Worm (Caenorhabditis elegans): ENCODE measurements around the gene T24H7.8.

Gene T24H7.8

DNA sequence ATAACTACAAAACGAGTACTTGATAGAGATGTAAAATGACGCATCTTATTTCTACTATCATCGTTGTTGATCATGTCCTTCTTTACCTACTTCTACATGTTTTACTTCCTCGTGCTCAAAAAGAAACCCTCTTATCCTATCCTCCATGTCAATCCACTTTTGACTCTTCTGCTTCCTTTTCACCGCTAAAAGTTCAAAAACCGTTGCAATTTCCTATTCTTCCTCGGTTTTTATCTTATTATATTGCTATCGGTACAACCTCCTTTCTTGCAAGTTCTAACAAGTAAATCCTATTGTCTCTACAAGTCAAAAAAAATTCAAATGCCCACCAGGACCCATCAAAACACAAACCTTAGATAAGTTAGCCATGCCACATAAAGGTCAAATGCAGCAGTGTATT, 34.6 kb upstream of the T24H7.8 start:
- TF ChIP-seq lin-14 (GFP tag; optimal IDR thresholded peaks at IDR 0.05) (peak; percentile 37), ceh-88 (GFP tag; IDR thresholded peaks at IDR 0.05) (no peak), fkh-10 (GFP tag; optimal IDR thresholded peaks at IDR 0.05) (peak; percentile 94)

ce11 chrII:6208116-6208515, 33.7 kb upstream of the T24H7.8 start, which contains the start of gene daf-37:
Gene daf-37 (minus strand): TSS chrII:6208216.
- TF ChIP-seq jun-1 (tag; optimal IDR thresholded peaks at IDR 0.05): no peak
- TF ChIP-seq alr-1 (tag; optimal IDR thresholded peaks at IDR 0.05; ENCODE audit: borderline replicate concordance): no peak
- TF ChIP-seq hlh-17 (GFP tag; optimal IDR thresholded peaks at IDR 0.05; ENCODE audit: borderline replicate concordance): no peak
- no peak for TF ChIP-seq nhr-76 (tag; optimal IDR thresholded peaks at IDR 0.05)
- TF ChIP-seq aly-2 (tag; optimal IDR thresholded peaks at IDR 0.05): no peak
- no peak for TF ChIP-seq fkh-8 (tag; optimal IDR thresholded peaks at IDR 0.05)
- TF ChIP-seq ceh-88 (GFP tag; IDR thresholded peaks at IDR 0.05): no peak
- TF ChIP-seq fos-1 (tag; optimal IDR thresholded peaks at IDR 0.05): no peak
- TF ChIP-seq sup-37 (GFP tag; optimal IDR thresholded peaks at IDR 0.05): no peak
- no peak for TF ChIP-seq ceh-82 (tag; optimal IDR thresholded peaks at IDR 0.05)
- no peak for TF ChIP-seq nhr-28 (tag; optimal IDR thresholded peaks at IDR 0.05)
- no peak for TF ChIP-seq elt-2 (tag; optimal IDR thresholded peaks at IDR 0.05)
- TF ChIP-seq nhr-20 (tag; optimal IDR thresholded peaks at IDR 0.05): no peak
- TF ChIP-seq rnt-1 (tag; optimal IDR thresholded peaks at IDR 0.05): no peak
- TF ChIP-seq unc-86 (tag; optimal IDR thresholded peaks at IDR 0.05): no peak
- TF ChIP-seq fkh-4 (tag; optimal IDR thresholded peaks at IDR 0.05; ENCODE audit: borderline replicate concordance): no peak
- TF ChIP-seq grh-1 (GFP tag; IDR thresholded peaks at IDR 0.05): no peak

- TF ChIP-seq nhr-71 (tag; optimal IDR thresholded peaks at IDR 0.05): no peak
- TF ChIP-seq nhr-28 (tag; optimal IDR thresholded peaks at IDR 0.05): no peak
- TF ChIP-seq nhr-77 (tag; optimal IDR thresholded peaks at IDR 0.05): no peak
- TF ChIP-seq swsn-7 (tag; optimal IDR thresholded peaks at IDR 0.05): no peak
- no peak for TF ChIP-seq jun-1 (tag; optimal IDR thresholded peaks at IDR 0.05)
- no peak for TF ChIP-seq mef-2 (tag; optimal IDR thresholded peaks at IDR 0.05)
- TF ChIP-seq ceh-82 (tag; optimal IDR thresholded peaks at IDR 0.05): no peak
- no peak for TF ChIP-seq nhr-84 (tag; optimal IDR thresholded peaks at IDR 0.05)
These were observed 22.5 kb upstream of the T24H7.8 start, which contains the start of gene mks-2 for ce11 chrII:6219346-6219745. Gene mks-2 (minus strand): TSS chrII:6219446.

DNA sequence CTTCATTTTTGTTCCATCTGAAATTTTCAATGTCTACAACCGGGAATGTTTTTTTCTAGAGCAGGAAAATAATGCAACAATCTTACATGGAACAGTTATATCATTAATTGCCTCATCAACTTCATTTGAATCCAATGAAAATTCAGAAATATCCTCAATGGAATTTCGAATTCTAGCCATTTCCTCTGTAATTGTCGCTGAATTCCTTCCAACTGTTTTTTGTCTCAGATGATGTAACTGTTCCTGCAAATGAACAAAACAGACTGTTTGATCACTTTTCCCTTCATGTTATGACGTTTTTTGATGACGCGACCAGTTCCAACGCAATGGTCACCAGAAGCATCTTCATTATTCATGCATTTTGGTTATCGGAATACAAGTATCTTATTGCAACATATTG, 20.4 kb upstream of the T24H7.8 start:
- TF ChIP-seq C04F5.9 (tag; optimal IDR thresholded peaks at IDR 0.05): no peak
- no peak for TF ChIP-seq unc-86 (tag; optimal IDR thresholded peaks at IDR 0.05)
- no peak for TF ChIP-seq unc-62 (GFP tag; optimal IDR thresholded peaks at IDR 0.05)
- TF ChIP-seq ceh-8 (GFP tag; optimal IDR thresholded peaks at IDR 0.05): no peak
- no peak for TF ChIP-seq unc-130 (tag; optimal IDR thresholded peaks at IDR 0.05)
- TF ChIP-seq lin-35 (GFP tag; optimal IDR thresholded peaks at IDR 0.05): no peak
- no peak for TF ChIP-seq aha-1 (tag; optimal IDR thresholded peaks at IDR 0.05)
- TF ChIP-seq pax-3 (tag; optimal IDR thresholded peaks at IDR 0.05): no peak
- TF ChIP-seq nhr-85 (tag): no peak
- TF ChIP-seq nhr-76 (tag; optimal IDR thresholded peaks at IDR 0.05): no peak
- TF ChIP-seq irx-1 (tag; optimal IDR thresholded peaks at IDR 0.05): no peak

DNA sequence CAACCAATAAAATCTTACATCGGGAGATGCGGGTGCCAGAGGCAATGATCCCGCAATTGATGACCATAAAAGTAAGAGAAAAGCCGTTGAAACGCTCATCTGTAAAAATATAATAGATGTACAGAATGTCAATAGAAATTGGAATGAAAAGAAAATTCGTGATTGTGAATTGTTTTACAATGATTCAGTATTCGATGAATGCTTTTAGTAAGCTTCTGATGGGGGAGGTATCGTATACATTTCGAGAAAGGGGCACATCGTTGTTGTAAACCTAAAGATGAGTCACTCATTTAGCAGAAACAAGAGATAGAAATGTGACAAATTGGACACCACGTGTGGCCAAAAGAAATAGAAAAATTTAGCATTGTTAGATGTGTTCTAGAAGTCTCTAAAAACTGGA, 19.3 kb upstream of the T24H7.8 start, which contains the start of gene C30B5.6:
Gene C30B5.6 (minus strand): TSS at position 101 of the 400 bp plus-strand sequence.
- TF ChIP-seq swsn-7 (tag; optimal IDR thresholded peaks at IDR 0.05) (no peak), tbx-2 (tag; optimal IDR thresholded peaks at IDR 0.05) (no peak), jun-1 (tag; optimal IDR thresholded peaks at IDR 0.05) (no peak)
